Fruit fly (Drosophila melanogaster) whole organism, embryonic: ENCODE data around the gene Usp30.

Experiments
- CG1529 ChIP-seq: fragments of 200-800 bp; sonication (Bioruptor generic); optimal IDR thresholded peaks from 3 replicates; lab custom pipeline; 2018; ENCODE audit warnings: missing biosample characterization, missing genetic modification characterization
- CG4424 ChIP-seq: fragments of 200-800 bp; sonication (Bioruptor generic); optimal IDR thresholded peaks from 3 replicates; lab custom pipeline; 2016; ENCODE audit warnings: missing biosample characterization, missing genetic modification characterization
- CG8089 ChIP-seq: fragments of 200-800 bp; sonication (Bioruptor generic); optimal IDR thresholded peaks from 3 replicates; lab custom pipeline; 2016; ENCODE audit warnings: missing biosample characterization, missing genetic modification characterization
- CG9437 ChIP-seq: fragments of 200-800 bp; sonication (Bioruptor generic); optimal IDR thresholded peaks from 2 replicates; lab custom pipeline; 2018; ENCODE audit warnings: missing biosample characterization, mild to moderate bottlenecking, missing genetic modification characterization
- Sox102F ChIP-seq: fragments of 200-800 bp; sonication (Bioruptor generic); optimal IDR thresholded peaks from 2 replicates; lab custom pipeline; 2018; ENCODE audit warnings: missing biosample characterization, mild to moderate bottlenecking, missing genetic modification characterization, moderate library complexity
- corto ChIP-seq: fragments of 200-800 bp; sonication (Bioruptor generic); optimal IDR thresholded peaks from 2 replicates; lab custom pipeline; 2016; ENCODE audit warnings: missing biosample characterization, mild to moderate bottlenecking, missing genetic modification characterization, moderate library complexity
- fu2 ChIP-seq: fragments of 200-800 bp; sonication (Bioruptor generic); optimal IDR thresholded peaks from 2 replicates; lab custom pipeline; 2016; ENCODE audit warnings: missing biosample characterization, missing genetic modification characterization
- gt ChIP-seq: fragments of 200-800 bp; sonication (Bioruptor generic); IDR thresholded peaks from 2 replicates; pipeline ENCODE4 v1.3.6; 2022; ENCODE audit warnings: missing biosample characterization, missing genetic modification characterization
- scrt ChIP-seq: fragments of 200-800 bp; sonication (Bioruptor generic); optimal IDR thresholded peaks from 2 replicates; lab custom pipeline; 2018; ENCODE audit warnings: missing biosample characterization, mild to moderate bottlenecking, missing genetic modification characterization, moderate library complexity

DNA sequence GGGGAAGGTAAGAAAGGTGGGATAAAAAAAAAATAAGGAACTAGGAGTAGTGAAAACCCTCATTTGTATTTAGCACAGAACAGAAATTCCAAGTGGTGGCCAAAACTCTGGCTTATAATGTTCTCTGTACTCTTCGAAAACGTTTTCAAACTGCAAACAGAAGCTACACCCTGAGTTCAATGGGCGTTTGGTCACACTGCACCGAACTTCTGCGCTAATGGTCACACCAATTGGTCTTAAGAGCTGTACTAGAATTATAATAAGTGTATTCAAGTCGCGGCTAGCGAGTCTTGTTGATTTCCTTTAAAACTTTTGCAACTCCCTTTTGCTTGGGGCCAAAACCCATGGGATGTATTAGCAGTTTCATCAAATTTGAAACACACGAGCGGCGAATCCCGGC, 42.5 kb upstream of the Usp30 start:
- TF ChIP-seq gt (GFP tag; lab: Robert Waterston, UW) (no peak), fu2 (GFP tag; lab: Kevin White, UChicago) (no peak), CG8089 (no peak), Sox102F (GFP tag; lab: Kevin White, UChicago) (no peak), CG4424 (no peak), corto (GFP tag; lab: Kevin White, UChicago) (no peak), CG1529 (GFP tag; lab: Kevin White, UChicago) (no peak), scrt (GFP tag; lab: Kevin White, UChicago) (no peak), CG9437 (no peak)
